Fruit fly (Drosophila melanogaster) whole organism, embryonic: ENCODE measurements around the gene Rh5.
A peak's percentile ranks its signal among the peaks of the same experiment; 100 is the strongest.

ENCODE experiments used
- Adf1 ChIP-seq: fragments of 200-800 bp; sonication (Bioruptor generic); IDR thresholded peaks from 2 replicates; pipeline ENCODE4 v1.3.6; 2022; ENCODE audit warnings: missing biosample characterization, missing genetic modification characterization
- C15 ChIP-seq: fragments of 200-800 bp; sonication (Bioruptor generic); IDR thresholded peaks from 3 replicates; pipeline ENCODE4 v1.3.6; 2022; ENCODE audit warnings: missing biosample characterization, missing genetic modification characterization
- CG10979 ChIP-seq: fragments of 200-800 bp; sonication (Bioruptor generic); optimal IDR thresholded peaks from 2 replicates; lab custom pipeline; 2018; ENCODE audit warnings: missing biosample characterization, mild to moderate bottlenecking, missing genetic modification characterization, moderate library complexity
- CG11504 ChIP-seq: fragments of 200-800 bp; sonication (Bioruptor generic); optimal IDR thresholded peaks from 3 replicates; lab custom pipeline; 2019; ENCODE audit warnings: missing biosample characterization, mild to moderate bottlenecking, missing genetic modification characterization, moderate library complexity
- CG12104 ChIP-seq: fragments of 200-800 bp; sonication (Bioruptor generic); optimal IDR thresholded peaks from 3 replicates; lab custom pipeline; 2016; ENCODE audit warnings: missing biosample characterization, missing genetic modification characterization
- CG12219 ChIP-seq: fragments of 200-800 bp; sonication (Bioruptor generic); optimal IDR thresholded peaks from 3 replicates; lab custom pipeline; 2018; ENCODE audit warnings: missing biosample characterization, mild to moderate bottlenecking, missing genetic modification characterization
- CG12659 ChIP-seq: fragments of 200-800 bp; sonication (Bioruptor generic); optimal IDR thresholded peaks from 3 replicates; lab custom pipeline; 2017; ENCODE audit warnings: mild to moderate bottlenecking, missing biosample characterization, missing genetic modification reagents, missing genetic modification characterization
- CG15601 ChIP-seq: fragments of 200-800 bp; sonication (Bioruptor generic); optimal IDR thresholded peaks from 3 replicates; lab custom pipeline; 2019; ENCODE audit warnings: missing biosample characterization, mild to moderate bottlenecking, missing genetic modification characterization, moderate library complexity
- CG16779 ChIP-seq: fragments of 200-800 bp; sonication (Bioruptor generic); IDR thresholded peaks from 2 replicates; pipeline ENCODE4 v1.3.6; 2022; ENCODE audit warnings: missing biosample characterization, missing genetic modification characterization
- CG18764 ChIP-seq: fragments of 200-800 bp; sonication (Bioruptor generic); optimal IDR thresholded peaks from 3 replicates; lab custom pipeline; 2016; ENCODE audit warnings: missing biosample characterization, missing genetic modification characterization
- CG30020 ChIP-seq: fragments of 200-800 bp; optimal IDR thresholded peaks from 2 replicates; lab custom pipeline; 2019; ENCODE audit warnings: missing biosample characterization, mild to moderate bottlenecking, missing genetic modification characterization, moderate library complexity
- CG30431 ChIP-seq: fragments of 200-800 bp; sonication (Bioruptor generic); optimal IDR thresholded peaks from 2 replicates; lab custom pipeline; 2017; ENCODE audit warnings: missing biosample characterization, missing genetic modification characterization
- CG32767 ChIP-seq: fragments of 200-800 bp; sonication (Bioruptor generic); IDR thresholded peaks from 2 replicates; pipeline ENCODE4 v1.3.6; 2022; ENCODE audit warnings: missing biosample characterization, missing genetic modification characterization
- CG34224 ChIP-seq: fragments of 200-800 bp; sonication (Bioruptor generic); IDR thresholded peaks from 3 replicates; pipeline ENCODE4 v1.3.6; 2022; ENCODE audit warnings: missing biosample characterization, missing genetic modification characterization; ENCODE audit not compliant: partially characterized antibody
- CG3995 ChIP-seq: fragments of 200-800 bp; sonication (Bioruptor generic); optimal IDR thresholded peaks from 3 replicates; lab custom pipeline; 2016; ENCODE audit warnings: missing biosample characterization, missing genetic modification characterization
- CG42726 ChIP-seq: fragments of 200-800 bp; sonication (Bioruptor generic); IDR thresholded peaks from 2 replicates; pipeline ENCODE4 v1.3.6; 2022; ENCODE audit warnings: missing biosample characterization, missing genetic modification characterization; ENCODE audit not compliant: partially characterized antibody
- CG4360 ChIP-seq: fragments of 200-800 bp; sonication (Bioruptor generic); IDR thresholded peaks from 2 replicates; pipeline ENCODE4 v1.3.6; 2022; ENCODE audit warnings: missing biosample characterization, missing genetic modification characterization
- CG4730 ChIP-seq: fragments of 200-800 bp; sonication (Bioruptor generic); IDR thresholded peaks from 2 replicates; pipeline ENCODE4 v1.3.6; 2022; ENCODE audit warnings: missing biosample characterization, missing genetic modification characterization
- CG5953 ChIP-seq: fragments of 200-800 bp; sonication (Bioruptor generic); IDR thresholded peaks from 2 replicates; pipeline ENCODE4 v1.3.6; 2022; ENCODE audit warnings: missing biosample characterization, missing genetic modification characterization
- CG8290 ChIP-seq, 3 experiments: fragments of 200-800 bp; sonication (Bioruptor generic); optimal IDR thresholded peaks; 2 replicates each; lab custom pipeline; 2016 to 2019; ENCODE audit warnings: missing biosample characterization in 3 of 3, missing genetic modification characterization in 3 of 3, mild to moderate bottlenecking in 2 of 3, moderate library complexity in 1 of 3
- CrebB ChIP-seq: fragments of 200-800 bp; sonication (Bioruptor generic); optimal IDR thresholded peaks from 3 replicates; lab custom pipeline; 2018; ENCODE audit warnings: missing biosample characterization, mild to moderate bottlenecking, missing genetic modification characterization
- D19A ChIP-seq: fragments of 200-800 bp; optimal IDR thresholded peaks from 3 replicates; lab custom pipeline; 2019; ENCODE audit warnings: missing biosample characterization, mild to moderate bottlenecking, missing genetic modification characterization, moderate library complexity
- Dip2 ChIP-seq: fragments of 200-800 bp; sonication (Bioruptor generic); IDR thresholded peaks from 2 replicates; pipeline ENCODE4 v1.3.6; 2022; ENCODE audit warnings: missing biosample characterization, missing genetic modification characterization
- Hand ChIP-seq: fragments of 200-800 bp; sonication (Bioruptor generic); optimal IDR thresholded peaks from 2 replicates; lab custom pipeline; 2017; ENCODE audit warnings: mild to moderate bottlenecking, missing biosample characterization, missing genetic modification reagents, missing genetic modification characterization
- Hey ChIP-seq: fragments of 200-800 bp; sonication (Bioruptor generic); optimal IDR thresholded peaks from 3 replicates; lab custom pipeline; 2018; ENCODE audit warnings: missing biosample characterization, mild to moderate bottlenecking, missing genetic modification characterization
- Hr51 ChIP-seq, 2 experiments: fragments of 200-800 bp; sonication (Bioruptor generic); optimal IDR thresholded peaks; 2 replicates in 1 of 2; 3 replicates in 1 of 2; lab custom pipeline; 2016 to 2018; ENCODE audit warnings: missing biosample characterization in 2 of 2, missing genetic modification characterization in 2 of 2, mild to moderate bottlenecking in 1 of 2, moderate library complexity in 1 of 2
- Hr78 ChIP-seq, 2 experiments: fragments of 200-800 bp in 1 of 2; fragments of >200 bp in 1 of 2; sonication (Bioruptor generic) in 1 of 2; optimal IDR thresholded peaks; 2 replicates each; lab custom pipeline; 2017 to 2019; ENCODE audit warnings: missing biosample characterization in 2 of 2, missing genetic modification characterization in 2 of 2, mild to moderate bottlenecking in 1 of 2, moderate library complexity in 1 of 2
- Max ChIP-seq: fragments of 200-800 bp; sonication (Bioruptor generic); optimal IDR thresholded peaks from 2 replicates; lab custom pipeline; 2016; ENCODE audit warnings: missing biosample characterization, mild to moderate bottlenecking, missing genetic modification characterization
- Mrtf ChIP-seq: fragments of 200-800 bp; sonication (Bioruptor generic); IDR thresholded peaks from 3 replicates; pipeline ENCODE4 v1.3.6; 2022; ENCODE audit warnings: missing biosample characterization, missing genetic modification characterization
- PHDP ChIP-seq: fragments of 200-800 bp; sonication (Bioruptor generic); optimal IDR thresholded peaks from 3 replicates; lab custom pipeline; 2018; ENCODE audit warnings: missing biosample characterization, mild to moderate bottlenecking, missing genetic modification characterization, moderate library complexity
- Ravus ChIP-seq: fragments of 200-800 bp; sonication (Bioruptor generic); IDR thresholded peaks from 2 replicates; pipeline ENCODE4 v1.3.6; 2022; ENCODE audit warnings: missing biosample characterization, missing genetic modification characterization
- Six4 ChIP-seq: fragments of 200-800 bp; sonication (Bioruptor generic); optimal IDR thresholded peaks from 2 replicates; lab custom pipeline; 2016; ENCODE audit warnings: missing biosample characterization, missing genetic modification characterization
- Tbp ChIP-seq: fragments of >200 bp; optimal IDR thresholded peaks from 2 replicates; lab custom pipeline; 2018; ENCODE audit warnings: missing biosample characterization, missing genetic modification characterization
- dysf ChIP-seq: fragments of 200-800 bp; sonication (Bioruptor generic); IDR thresholded peaks from 3 replicates; pipeline ENCODE4 v1.3.6; 2022; ENCODE audit warnings: missing biosample characterization, missing genetic modification characterization
- fd102C ChIP-seq: fragments of 200-800 bp; sonication (Bioruptor generic); optimal IDR thresholded peaks from 2 replicates; lab custom pipeline; 2018; ENCODE audit warnings: missing biosample characterization, mild to moderate bottlenecking, missing genetic modification characterization, moderate library complexity
- hbn ChIP-seq: fragments of 200-800 bp; sonication (Bioruptor generic); IDR thresholded peaks from 2 replicates; pipeline ENCODE4 v1.3.6; 2022; ENCODE audit warnings: missing biosample characterization, missing genetic modification characterization; ENCODE audit not compliant: partially characterized antibody
- hkb ChIP-seq, 2 experiments: fragments of 200-800 bp in 1 of 2; fragments of >200 bp in 1 of 2; sonication (Bioruptor generic) in 1 of 2; IDR thresholded peaks in 1 of 2; optimal IDR thresholded peaks in 1 of 2; 2 replicates each; pipeline versions ENCODE4 v1.3.6 to Lab custom; 2017 to 2022; ENCODE audit warnings: missing biosample characterization in 1 of 2, missing genetic modification characterization in 1 of 2
- lbe ChIP-seq: fragments of 200-800 bp; sonication (Bioruptor generic); optimal IDR thresholded peaks from 2 replicates; lab custom pipeline; 2016; ENCODE audit warnings: missing biosample characterization, mild to moderate bottlenecking, missing genetic modification characterization
- nmo ChIP-seq: fragments of 200-800 bp; sonication (Bioruptor generic); optimal IDR thresholded peaks from 2 replicates; lab custom pipeline; 2018; ENCODE audit warnings: missing biosample characterization, mild to moderate bottlenecking, missing genetic modification characterization, moderate library complexity
- onecut ChIP-seq: fragments of 200-800 bp; sonication (Bioruptor generic); IDR thresholded peaks from 2 replicates; pipeline ENCODE4 v1.3.6; 2022; ENCODE audit warnings: missing biosample characterization, missing genetic modification characterization
- pfk ChIP-seq: fragments of 200-800 bp; sonication (Bioruptor generic); optimal IDR thresholded peaks from 2 replicates; lab custom pipeline; 2018; ENCODE audit warnings: missing biosample characterization, mild to moderate bottlenecking, missing genetic modification characterization, moderate library complexity
- ro ChIP-seq: fragments of 200-800 bp; sonication (Bioruptor generic); IDR thresholded peaks from 2 replicates; pipeline ENCODE4 v1.3.6; 2022; ENCODE audit warnings: missing biosample characterization, missing genetic modification characterization
- run ChIP-seq: fragments of 200-800 bp; sonication (Bioruptor generic); optimal IDR thresholded peaks from 3 replicates; lab custom pipeline; 2018; ENCODE audit warnings: missing biosample characterization, mild to moderate bottlenecking, missing genetic modification characterization
- sob ChIP-seq: fragments of 200-800 bp; sonication (Bioruptor generic); IDR thresholded peaks from 2 replicates; pipeline ENCODE4 v1.3.6; 2022; ENCODE audit warnings: missing biosample characterization, missing genetic modification characterization
- tll ChIP-seq, 2 experiments: fragments of 200-800 bp in 1 of 2; fragments of >200 bp in 1 of 2; sonication (Bioruptor generic) in 1 of 2; optimal IDR thresholded peaks; 2 replicates each; lab custom pipeline; 2017 to 2019; ENCODE audit warnings: missing biosample characterization in 2 of 2, missing genetic modification characterization in 2 of 2, mild to moderate bottlenecking in 1 of 2, moderate library complexity in 1 of 2
- ttk ChIP-seq: fragments of 200-800 bp; sonication (Bioruptor generic); IDR thresholded peaks from 2 replicates; pipeline ENCODE4 v2.1.2; 2022; ENCODE audit warnings: missing biosample characterization, missing genetic modification characterization
- unpg ChIP-seq: fragments of 200-800 bp; sonication (Bioruptor generic); optimal IDR thresholded peaks from 3 replicates; lab custom pipeline; 2018; ENCODE audit warnings: missing biosample characterization, mild to moderate bottlenecking, missing genetic modification characterization, moderate library complexity

Rh5 gene

DNA sequence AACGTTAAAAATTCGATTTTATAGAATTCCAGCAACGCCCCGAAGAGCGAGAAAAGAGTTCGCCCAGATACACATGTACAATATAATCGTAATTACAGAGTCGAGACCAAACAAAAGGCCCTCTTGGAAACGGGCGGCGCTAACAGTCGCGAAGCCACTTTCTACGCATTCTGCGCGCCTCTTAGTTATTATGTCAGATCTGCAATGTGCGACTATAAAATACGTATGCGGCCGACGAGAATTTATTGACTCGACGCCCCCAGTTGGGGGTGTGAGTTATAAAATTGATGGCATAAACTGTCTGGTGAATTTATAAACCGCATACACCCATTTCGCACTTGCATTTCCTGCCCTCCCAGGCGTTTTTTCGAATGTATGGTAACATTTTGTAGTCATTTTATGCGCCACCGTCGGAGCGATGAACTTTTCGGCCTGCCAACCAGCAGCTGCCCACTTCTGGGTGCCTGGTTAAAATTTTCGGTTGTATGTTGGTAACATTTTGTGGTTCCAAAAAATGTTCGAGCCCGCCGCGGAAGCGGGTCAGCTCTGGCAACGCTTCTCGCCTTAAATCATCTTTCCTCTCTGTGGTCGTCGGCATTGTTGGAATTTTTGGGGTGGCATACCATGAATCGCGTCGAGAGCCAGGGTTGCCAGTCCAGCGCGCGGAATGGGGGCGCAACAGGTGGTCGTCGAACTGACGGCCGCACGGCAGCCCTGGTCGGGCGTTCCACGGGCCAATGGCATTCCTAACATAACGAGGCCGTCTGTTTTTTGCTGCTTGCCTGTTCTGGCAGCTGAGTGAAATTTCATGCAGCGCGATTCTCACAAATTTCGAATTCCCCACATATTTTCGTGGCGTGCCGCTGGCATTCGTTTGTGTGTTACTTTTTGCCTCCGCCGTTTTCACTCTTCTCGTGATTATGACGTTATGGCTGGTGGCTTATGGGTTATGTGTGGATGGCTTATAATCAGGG lies 4.0 kb downstream of the Rh5 start (continued):
- peak; percentile 58 for TF ChIP-seq hkb (optimal IDR thresholded peaks at IDR 0.05; lab: Kevin White, UChicago)
- no peak for TF ChIP-seq hkb (GFP tag; IDR thresholded peaks at IDR 0.05; lab: Robert Waterston, UW)
- peak; percentile 95 for TF ChIP-seq pfk (GFP tag; lab: Kevin White, UChicago)
- TF ChIP-seq Six4 (GFP tag; lab: Kevin White, UChicago), result peak; percentile 58
- peak; percentile 69 for TF ChIP-seq Hand (GFP tag; lab: Kevin White, UChicago)
- peak; percentile 54 for TF ChIP-seq lbe (GFP tag; lab: Kevin White, UChicago)
- TF ChIP-seq fd102C (GFP tag; lab: Kevin White, UChicago), result peak; percentile 34
- TF ChIP-seq PHDP, result peak; percentile 50
- peak; percentile 84 for TF ChIP-seq onecut
- TF ChIP-seq Hr78 (GFP tag; optimal IDR thresholded peaks at IDR 0.05; lab: Kevin White, UChicago), result peak in 1 of 2 experiments; percentile 93
- no peak for TF ChIP-seq CG42726
- TF ChIP-seq CG12104 (GFP tag; lab: Kevin White, UChicago), result no peak
- peak in 1 of 2 experiments; percentile 98 for TF ChIP-seq tll (GFP tag; optimal IDR thresholded peaks at IDR 0.05; lab: Kevin White, UChicago)
- TF ChIP-seq run, result peak; percentile 97
- no peak for TF ChIP-seq CG34224
- TF ChIP-seq Adf1 (GFP tag; lab: Robert Waterston, UW), result no peak
- TF ChIP-seq dysf (GFP tag; lab: Robert Waterston, UW), result no peak
- TF ChIP-seq CG16779 (GFP tag; lab: Robert Waterston, UW), result no peak
- TF ChIP-seq Hr51 (GFP tag; optimal IDR thresholded peaks at IDR 0.05; lab: Kevin White, UChicago), result peak; percentile 72 to 77
- TF ChIP-seq CrebB (tag; lab: Kevin White, UChicago), result peak; percentile 72
- no peak for TF ChIP-seq ttk (GFP tag; lab: Robert Waterston, UW)
- TF ChIP-seq Ravus (GFP tag; lab: Robert Waterston, UW), result no peak
- TF ChIP-seq Dip2, result no peak
- no peak for TF ChIP-seq CG8290 (GFP tag; optimal IDR thresholded peaks at IDR 0.05; lab: Kevin White, UChicago)
- peak; percentile 15 to 96 for TF ChIP-seq CG8290 (tag; optimal IDR thresholded peaks at IDR 0.05; lab: Kevin White, UChicago)
- TF ChIP-seq D19A, result peak; percentile 67
- peak; percentile 0 for TF ChIP-seq CG30431
- TF ChIP-seq C15, result no peak
- TF ChIP-seq CG5953 (GFP tag; lab: Robert Waterston, UW), result no peak
- no peak for TF ChIP-seq CG4360 (GFP tag; lab: Robert Waterston, UW)
- peak; percentile 65 for TF ChIP-seq CG10979 (tag; lab: Kevin White, UChicago)
- peak; percentile 60 for TF ChIP-seq CG12219 (GFP tag; lab: Kevin White, UChicago)
- peak; percentile 87 for TF ChIP-seq CG3995 (GFP tag; lab: Kevin White, UChicago)
- peak; percentile 72 for TF ChIP-seq CG15601 (tag; lab: Kevin White, UChicago)
- no peak for TF ChIP-seq Mrtf (GFP tag; lab: Robert Waterston, UW)
- peak; percentile 57 for TF ChIP-seq unpg (GFP tag; lab: Kevin White, UChicago)
- TF ChIP-seq Hey (tag; lab: Kevin White, UChicago), result peak; percentile 10
- TF ChIP-seq hbn (GFP tag; lab: Robert Waterston, UW), result no peak
- no peak for TF ChIP-seq CG30020
- TF ChIP-seq sob, result no peak
- TF ChIP-seq CG11504 (tag; lab: Kevin White, UChicago), result peak; percentile 80
- TF ChIP-seq nmo (GFP tag; lab: Kevin White, UChicago), result peak; percentile 86
- no peak for TF ChIP-seq ro (GFP tag; lab: Robert Waterston, UW)
- TF ChIP-seq Tbp, result no peak
- TF ChIP-seq CG12659 (GFP tag; lab: Kevin White, UChicago), result peak; percentile 74
- TF ChIP-seq CG32767 (GFP tag; lab: Robert Waterston, UW), result no peak
- TF ChIP-seq Max (GFP tag; lab: Kevin White, UChicago), result peak; percentile 34
- TF ChIP-seq CG18764, result no peak
- no peak for TF ChIP-seq CG4730 (GFP tag; lab: Robert Waterston, UW)
